Worm (Caenorhabditis elegans) whole organism, L2 larva: ENCODE measurements around the gene F59B2.15.
A peak's percentile ranks its signal among the peaks of the same experiment; 100 is the strongest.

ENCODE experiments used
- C34F6.9 ChIP-seq: fragments of 150-350 bp; optimal IDR thresholded peaks from 2 replicates; lab custom pipeline; 2014; ENCODE audit warnings: missing biosample characterization, missing genetic modification characterization
- F13H6.1 ChIP-seq: sonication (generic microtip); optimal IDR thresholded peaks from 2 replicates; lab custom pipeline; 2016; ENCODE audit warnings: missing genetic modification characterization, missing compliant biosample characterization
- R02D3.7 ChIP-seq: fragments of 150-350 bp; optimal IDR thresholded peaks from 2 replicates; lab custom pipeline; 2014; ENCODE audit warnings: missing biosample characterization, missing genetic modification characterization
- Y55F3AM.14 ChIP-seq: fragments of 200-800 bp; sonication (Bioruptor generic); optimal IDR thresholded peaks from 2 replicates; lab custom pipeline; 2018; ENCODE audit warnings: mild to moderate bottlenecking, missing genetic modification characterization, missing compliant biosample characterization
- ZK546.5 ChIP-seq: sonication (generic microtip); optimal IDR thresholded peaks from 2 replicates; lab custom pipeline; 2017; ENCODE audit warnings: missing biosample characterization, missing genetic modification characterization
- alr-1 ChIP-seq: fragments of 150-350 bp; optimal IDR thresholded peaks from 2 replicates; lab custom pipeline; 2014; ENCODE audit warnings: missing biosample characterization, missing genetic modification characterization
- ama-1 ChIP-seq: fragments of 150-350 bp; optimal IDR thresholded peaks from 2 replicates; lab custom pipeline; 2018; ENCODE audit warnings: inconsistent platforms
- blmp-1 ChIP-seq: sonication (generic microtip); optimal IDR thresholded peaks from 2 replicates; lab custom pipeline; 2017; ENCODE audit warnings: missing genetic modification characterization, mild to moderate bottlenecking, missing compliant biosample characterization, antibody characterized with exemption, moderate library complexity; ENCODE audit not compliant: insufficient read depth
- ceh-16 ChIP-seq: fragments of 150-350 bp; optimal IDR thresholded peaks from 2 replicates; lab custom pipeline; 2014; ENCODE audit warnings: missing biosample characterization, missing genetic modification characterization
- ceh-82 ChIP-seq: fragments of 150-350 bp; optimal IDR thresholded peaks from 2 replicates; lab custom pipeline; 2014; ENCODE audit warnings: missing biosample characterization, missing genetic modification characterization
- crh-2 ChIP-seq: sonication (generic microtip); optimal IDR thresholded peaks from 2 replicates; lab custom pipeline; 2017; ENCODE audit warnings: missing biosample characterization, missing genetic modification characterization
- dmd-4 ChIP-seq: sonication (generic microtip); optimal IDR thresholded peaks from 2 replicates; lab custom pipeline; 2017; ENCODE audit warnings: missing biosample characterization, missing genetic modification characterization
- egl-27 ChIP-seq: sonication (generic microtip); optimal IDR thresholded peaks from 3 replicates; lab custom pipeline; 2017; ENCODE audit warnings: missing biosample characterization, missing genetic modification reagents, missing genetic modification characterization
- elt-1 ChIP-seq: fragments of 150-350 bp; optimal IDR thresholded peaks from 2 replicates; lab custom pipeline; 2014; ENCODE audit warnings: missing biosample characterization, missing genetic modification characterization
- elt-3 ChIP-seq: sonication (generic microtip); optimal IDR thresholded peaks from 2 replicates; lab custom pipeline; 2017; ENCODE audit warnings: missing biosample characterization, missing genetic modification characterization
- fos-1 ChIP-seq: fragments of 150-350 bp; optimal IDR thresholded peaks from 2 replicates; lab custom pipeline; 2014; ENCODE audit warnings: missing biosample characterization, missing genetic modification characterization
- lin-11 ChIP-seq: fragments of 150-350 bp; sonication (generic microtip); optimal IDR thresholded peaks from 2 replicates; lab custom pipeline; 2014; ENCODE audit warnings: missing biosample characterization, missing genetic modification characterization, inconsistent platforms, mixed read lengths
- lin-13 ChIP-seq: fragments of 150-350 bp; optimal IDR thresholded peaks from 2 replicates; lab custom pipeline; 2014; ENCODE audit warnings: missing biosample characterization, missing genetic modification reagents, missing genetic modification characterization
- lin-39 ChIP-seq: fragments of 150-350 bp; optimal IDR thresholded peaks from 2 replicates; lab custom pipeline; 2014; ENCODE audit warnings: missing biosample characterization, missing genetic modification reagents, missing genetic modification characterization
- lsy-2 ChIP-seq, 2 experiments: fragments of 150-350 bp in 1 of 2; sonication (generic microtip) in 1 of 2; optimal IDR thresholded peaks; 2 replicates each; lab custom pipeline; 2014 to 2017; ENCODE audit warnings: missing biosample characterization in 2 of 2, missing genetic modification characterization in 2 of 2
- mab-5 ChIP-seq: fragments of 150-350 bp; optimal IDR thresholded peaks from 2 replicates; lab custom pipeline; 2014; ENCODE audit warnings: missing biosample characterization, missing genetic modification characterization
- mbf-1 ChIP-seq: sonication (generic microtip); optimal IDR thresholded peaks from 2 replicates; lab custom pipeline; 2017; ENCODE audit warnings: missing biosample characterization, missing genetic modification characterization
- mdl-1 ChIP-seq, 2 experiments: fragments of 150-350 bp in 1 of 2; sonication (generic microtip) in 1 of 2; optimal IDR thresholded peaks; 2 replicates each; lab custom pipeline; 2017; ENCODE audit warnings: missing biosample characterization in 2 of 2, missing genetic modification characterization in 2 of 2
- nhr-10 ChIP-seq: sonication (generic microtip); optimal IDR thresholded peaks from 2 replicates; lab custom pipeline; 2017; ENCODE audit warnings: missing biosample characterization, missing genetic modification characterization
- nhr-11 ChIP-seq: fragments of 150-350 bp; optimal IDR thresholded peaks from 2 replicates; lab custom pipeline; 2014; ENCODE audit warnings: missing biosample characterization, missing genetic modification characterization
- nhr-12 ChIP-seq: fragments of 150-350 bp; optimal IDR thresholded peaks from 2 replicates; lab custom pipeline; 2014; ENCODE audit warnings: missing biosample characterization, missing genetic modification characterization
- nhr-129 ChIP-seq: fragments of 150-350 bp; optimal IDR thresholded peaks from 2 replicates; lab custom pipeline; 2014; ENCODE audit warnings: missing biosample characterization, missing genetic modification characterization
- nhr-21 ChIP-seq: fragments of 150-350 bp; optimal IDR thresholded peaks from 2 replicates; lab custom pipeline; 2014; ENCODE audit warnings: missing biosample characterization, missing genetic modification characterization
- nhr-23 ChIP-seq: fragments of 150-350 bp; optimal IDR thresholded peaks from 2 replicates; lab custom pipeline; 2014; ENCODE audit warnings: missing biosample characterization, missing genetic modification reagents, missing genetic modification characterization
- nhr-237 ChIP-seq: fragments of 150-350 bp; optimal IDR thresholded peaks from 2 replicates; lab custom pipeline; 2014; ENCODE audit warnings: missing biosample characterization, missing genetic modification characterization
- nhr-25 ChIP-seq: fragments of 150-350 bp; sonication (generic microtip); optimal IDR thresholded peaks from 3 replicates; lab custom pipeline; 2014; ENCODE audit warnings: missing biosample characterization, missing genetic modification characterization
- nhr-77 ChIP-seq: fragments of 150-350 bp; optimal IDR thresholded peaks from 2 replicates; lab custom pipeline; 2014; ENCODE audit warnings: missing biosample characterization, missing genetic modification characterization
- peb-1 ChIP-seq: fragments of 150-350 bp; optimal IDR thresholded peaks from 2 replicates; lab custom pipeline; 2014; ENCODE audit warnings: missing biosample characterization, missing genetic modification characterization
- sem-4 ChIP-seq: fragments of 150-350 bp; optimal IDR thresholded peaks from 2 replicates; lab custom pipeline; 2014; ENCODE audit warnings: missing biosample characterization, missing genetic modification reagents, missing genetic modification characterization
- skn-1 ChIP-seq: sonication (generic microtip); optimal IDR thresholded peaks from 2 replicates; lab custom pipeline; 2017; ENCODE audit warnings: missing biosample characterization, missing genetic modification characterization
- sma-3 ChIP-seq: sonication (generic microtip); optimal IDR thresholded peaks from 2 replicates; lab custom pipeline; 2016; ENCODE audit warnings: missing genetic modification reagents, missing genetic modification characterization, missing compliant biosample characterization
- sma-9 ChIP-seq, 2 experiments: fragments of 150-350 bp in 1 of 2; sonication (generic microtip) in 1 of 2; optimal IDR thresholded peaks; 2 replicates each; lab custom pipeline; 2014 to 2016; ENCODE audit warnings: missing genetic modification characterization in 2 of 2, mild to moderate bottlenecking in 1 of 2, missing biosample characterization in 1 of 2, missing compliant biosample characterization in 1 of 2, missing genetic modification reagents in 1 of 2, moderate library complexity in 1 of 2
- snpc-4 ChIP-seq: fragments of 150-350 bp; optimal IDR thresholded peaks from 2 replicates; lab custom pipeline; 2014; ENCODE audit warnings: missing biosample characterization, missing genetic modification characterization
- unc-55 ChIP-seq: fragments of 150-350 bp; sonication (generic microtip); optimal IDR thresholded peaks from 3 replicates; lab custom pipeline; 2014; ENCODE audit warnings: missing biosample characterization, missing genetic modification reagents, missing genetic modification characterization
- zag-1 ChIP-seq: fragments of 150-350 bp; optimal IDR thresholded peaks from 2 replicates; lab custom pipeline; 2014; ENCODE audit warnings: missing biosample characterization, missing genetic modification characterization
- ztf-1 ChIP-seq: fragments of 200-800 bp; sonication (Bioruptor generic); conservative IDR thresholded peaks from 2 replicates; pipeline ENCODE4 v1.3.6; 2022; ENCODE audit warnings: missing genetic modification characterization, missing compliant biosample characterization
- ztf-11 ChIP-seq: sonication (generic microtip); optimal IDR thresholded peaks from 2 replicates; lab custom pipeline; 2017; ENCODE audit warnings: missing biosample characterization, missing genetic modification characterization
- ztf-4 ChIP-seq: fragments of 150-350 bp; optimal IDR thresholded peaks from 2 replicates; lab custom pipeline; 2014; ENCODE audit warnings: missing biosample characterization, missing genetic modification characterization

F59B2.15 gene

DNA sequence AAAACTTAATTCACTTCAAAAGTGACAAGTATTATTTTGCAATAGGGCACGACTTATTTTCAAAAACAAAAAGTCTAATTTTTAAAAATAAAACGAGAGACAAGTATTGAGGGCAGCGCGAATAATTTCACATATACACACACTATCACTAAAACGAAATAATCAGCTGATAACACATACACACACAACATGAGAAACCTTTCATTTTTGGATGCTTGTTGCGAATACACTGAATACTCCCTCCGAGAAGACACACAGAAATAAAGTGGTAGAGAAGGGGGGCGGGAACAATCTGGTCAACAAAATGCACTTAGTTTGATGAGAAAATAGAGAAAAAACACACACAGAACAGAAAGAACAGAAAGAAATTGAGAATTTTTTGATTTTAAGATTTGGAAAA is 18.0 kb downstream of the F59B2.15 start:
- no peak for TF ChIP-seq ztf-1
- no peak for TF ChIP-seq nhr-10
- TF ChIP-seq ceh-82 (tag; lab: Kevin White, UChicago) = no peak
- TF ChIP-seq R02D3.7 = no peak
- TF ChIP-seq ama-1 (lab: Kevin White, UChicago) = peak; percentile 10
- TF ChIP-seq fos-1 (tag; lab: Kevin White, UChicago) = peak; percentile 27
- TF ChIP-seq lsy-2 (tag; optimal IDR thresholded peaks at IDR 0.05; lab: Kevin White, UChicago) = no peak
- no peak for TF ChIP-seq nhr-237
- no peak for TF ChIP-seq egl-27 (tag; lab: Kevin White, UChicago)

DNA sequence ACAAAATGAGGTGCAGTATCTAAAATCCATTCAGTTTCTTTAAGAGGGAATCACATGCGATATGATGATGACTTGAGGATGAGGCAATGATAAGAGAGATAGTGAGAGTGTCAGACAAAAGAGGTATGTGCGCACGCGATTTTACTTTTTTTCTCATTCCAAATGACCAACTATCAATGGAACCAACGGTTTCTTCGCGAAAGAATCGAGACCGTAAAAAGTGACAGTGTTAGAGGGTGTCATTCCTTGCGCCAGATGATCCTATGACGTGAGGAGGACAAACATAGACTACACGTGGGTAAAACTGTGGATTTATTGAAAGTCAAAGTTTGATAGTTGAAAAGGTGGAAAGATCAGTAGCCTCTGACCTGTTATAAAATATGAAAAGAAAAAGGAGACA is 18.6 kb downstream of the F59B2.15 start:
- no peak for TF ChIP-seq ZK546.5 (tag; lab: Kevin White, UChicago)
- TF ChIP-seq fos-1 (tag; lab: Kevin White, UChicago) = peak; percentile 28
- TF ChIP-seq blmp-1 (tag; lab: Kevin White, UChicago) = peak; percentile 80
- peak; percentile 62 for TF ChIP-seq nhr-21 (tag; lab: Kevin White, UChicago)
- TF ChIP-seq mdl-1 (tag; optimal IDR thresholded peaks at IDR 0.05; lab: Kevin White, UChicago) = peak in 1 of 2 experiments; percentile 39
- TF ChIP-seq egl-27 (tag; lab: Kevin White, UChicago) = no peak
- peak; percentile 22 for TF ChIP-seq nhr-25 (tag; lab: Kevin White, UChicago)
- TF ChIP-seq nhr-129 (tag; lab: Kevin White, UChicago) = peak; percentile 78
- peak; percentile 70 for TF ChIP-seq sma-9 (GFP tag; optimal IDR thresholded peaks at IDR 0.05; lab: Kevin White, UChicago)
- no peak for TF ChIP-seq sma-9 (tag; optimal IDR thresholded peaks at IDR 0.05; lab: Kevin White, UChicago)

DNA sequence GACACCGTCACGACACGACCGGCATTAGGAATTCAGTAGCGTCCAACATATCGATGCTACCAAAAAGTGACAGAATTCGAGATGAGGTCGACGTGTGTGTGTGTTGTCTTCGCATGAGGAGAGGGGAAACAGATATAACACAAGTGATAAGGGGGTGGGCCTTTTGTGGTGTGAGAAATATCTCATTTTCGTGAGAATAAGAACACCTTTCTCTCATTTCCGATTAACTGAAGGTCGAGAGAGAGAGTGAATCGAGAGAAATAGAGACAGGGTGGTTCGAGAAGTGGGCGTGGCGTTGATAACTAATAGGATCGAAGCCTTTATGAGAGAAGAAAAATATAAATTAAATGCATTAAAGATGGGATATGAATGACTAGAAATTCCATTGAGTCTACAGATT is 19.3 kb downstream of the F59B2.15 start:
- peak; percentile 41 for TF ChIP-seq blmp-1 (tag; lab: Kevin White, UChicago)
- TF ChIP-seq nhr-129 (tag; lab: Kevin White, UChicago) = no peak
- TF ChIP-seq nhr-237 = no peak
- TF ChIP-seq F13H6.1 (tag; lab: Kevin White, UChicago) = no peak
- TF ChIP-seq nhr-25 (tag; lab: Kevin White, UChicago) = peak; percentile 41
- TF ChIP-seq peb-1 (tag; lab: Kevin White, UChicago) = no peak
- no peak for TF ChIP-seq nhr-23
- TF ChIP-seq snpc-4 = no peak
- peak; percentile 37 for TF ChIP-seq sma-9 (GFP tag; optimal IDR thresholded peaks at IDR 0.05; lab: Kevin White, UChicago)
- TF ChIP-seq sma-9 (tag; optimal IDR thresholded peaks at IDR 0.05; lab: Kevin White, UChicago) = no peak
- peak; percentile 34 for TF ChIP-seq sma-3 (GFP tag; lab: Kevin White, UChicago)

DNA sequence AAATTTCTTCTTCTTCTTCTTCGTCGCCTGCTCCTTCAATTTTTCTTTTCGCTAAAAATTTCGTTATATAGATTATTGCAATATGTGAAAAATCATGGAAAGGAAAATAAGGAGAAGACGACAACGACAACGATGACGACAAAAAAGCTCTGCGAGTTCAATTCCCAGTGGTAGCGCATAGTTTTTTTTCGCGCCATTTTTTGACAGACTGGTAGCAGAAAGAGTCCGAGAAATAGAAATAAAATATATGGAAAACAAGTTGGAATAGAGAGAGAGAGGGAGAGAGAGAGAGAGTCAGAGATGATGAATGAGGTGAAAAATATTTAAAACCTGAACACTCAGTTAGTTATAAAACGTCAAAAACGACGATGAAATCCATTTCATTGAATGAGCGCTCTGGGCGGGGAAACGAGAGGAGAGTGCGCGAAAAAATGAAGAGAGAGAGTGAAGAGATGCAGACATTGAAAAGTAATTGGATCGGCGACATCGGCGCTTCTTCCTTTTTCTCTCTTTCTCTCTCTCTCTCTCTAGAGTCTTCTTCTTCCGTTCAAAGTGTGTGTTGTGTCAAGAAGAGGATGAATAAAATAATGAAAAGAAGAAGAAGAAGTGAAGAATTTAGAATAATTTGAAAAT is 20.5 kb downstream of the F59B2.15 start, which contains the start of gene pde-2:
pde-2 (minus strand) TSS at position 51 of the 633 bp plus-strand sequence.
- TF ChIP-seq nhr-11 (tag; lab: Kevin White, UChicago) (no peak), nhr-25 (tag; lab: Kevin White, UChicago) (peak; percentile 38), crh-2 (peak; percentile 77), sma-3 (GFP tag; lab: Kevin White, UChicago) (peak; percentile 6), mbf-1 (tag; lab: Kevin White, UChicago) (no peak), sem-4 (tag; lab: Kevin White, UChicago) (peak; percentile 76), lin-13 (GFP tag; lab: Kevin White, UChicago) (peak; percentile 11), nhr-237 (no peak), snpc-4 (peak; percentile 61), dmd-4 (tag; lab: Kevin White, UChicago) (no peak), ceh-16 (no peak), lin-39 (tag; lab: Kevin White, UChicago) (no peak), mab-5 (tag; lab: Kevin White, UChicago) (no peak), ceh-82 (tag; lab: Kevin White, UChicago) (no peak), ZK546.5 (tag; lab: Kevin White, UChicago) (no peak), zag-1 (tag; lab: Kevin White, UChicago) (peak; percentile 75), skn-1 (tag; lab: Kevin White, UChicago) (no peak), nhr-12 (tag; lab: Kevin White, UChicago) (no peak), lin-11 (tag; lab: Kevin White, UChicago) (no peak), blmp-1 (tag; lab: Kevin White, UChicago) (no peak), nhr-129 (tag; lab: Kevin White, UChicago) (peak; percentile 74), C34F6.9 (tag; lab: Kevin White, UChicago) (peak; percentile 81), elt-3 (tag; lab: Kevin White, UChicago) (no peak), ztf-1 (no peak), R02D3.7 (no peak), elt-1 (tag; lab: Kevin White, UChicago) (no peak), unc-55 (GFP tag; lab: Kevin White, UChicago) (peak; percentile 50), F13H6.1 (tag; lab: Kevin White, UChicago) (peak; percentile 68), ztf-4 (tag; lab: Kevin White, UChicago) (peak; percentile 37), ama-1 (lab: Kevin White, UChicago) (no peak), Y55F3AM.14 (GFP tag; lab: Kevin White, UChicago) (peak; percentile 12), fos-1 (tag; lab: Kevin White, UChicago) (peak; percentile 36), alr-1 (tag; lab: Kevin White, UChicago) (no peak), ztf-11 (tag; lab: Kevin White, UChicago) (no peak), peb-1 (tag; lab: Kevin White, UChicago) (no peak), sma-9 (GFP tag; optimal IDR thresholded peaks at IDR 0.05; lab: Kevin White, UChicago) (peak; percentile 74), sma-9 (tag; optimal IDR thresholded peaks at IDR 0.05; lab: Kevin White, UChicago) (no peak), mdl-1 (tag; optimal IDR thresholded peaks at IDR 0.05; lab: Kevin White, UChicago) (peak in 1 of 2 experiments; percentile 16), nhr-77 (tag; lab: Kevin White, UChicago) (no peak)
